Fruit fly (Drosophila melanogaster): ENCODE data around the gene mol.
A peak's percentile ranks its signal among the peaks of the same experiment; 100 is the strongest.

mol gene

dm6 chr2L:14997370-14997769, at the start of gene mol (continued):
- TF ChIP-seq CG6276 (GFP tag; optimal IDR thresholded peaks at IDR 0.05) (no peak), Blimp-1 (GFP tag; optimal IDR thresholded peaks at IDR 0.05) (peak; percentile 24), Eip93F (GFP tag; optimal IDR thresholded peaks at IDR 0.05) (no peak), CG3919 (GFP tag; optimal IDR thresholded peaks at IDR 0.05) (no peak), Sox15 (GFP tag; optimal IDR thresholded peaks at IDR 0.05) (no peak), CG31627 (GFP tag; optimal IDR thresholded peaks at IDR 0.05) (no peak), CG11294 (GFP tag; IDR thresholded peaks at IDR 0.05) (no peak)

- TF ChIP-seq Eip78C (GFP tag) (no peak), CG3032 (tag; optimal IDR thresholded peaks at IDR 0.05) (no peak), salr (GFP tag; optimal IDR thresholded peaks at IDR 0.05) (no peak), CG8119 (GFP tag; IDR thresholded peaks at IDR 0.05) (no peak), CG34406 (GFP tag; optimal IDR thresholded peaks at IDR 0.05) (no peak), Blimp-1 (GFP tag; optimal IDR thresholded peaks at IDR 0.05) (no peak), CG31627 (GFP tag; optimal IDR thresholded peaks at IDR 0.05) (no peak), dsx (GFP tag; optimal IDR thresholded peaks at IDR 0.05; ENCODE audit: poor library complexity, severe bottlenecking) (no peak), CG6792 (GFP tag; optimal IDR thresholded peaks at IDR 0.05) (no peak), CG9139 (GFP tag; optimal IDR thresholded peaks at IDR 0.05) (no peak), Ets96B (tag; optimal IDR thresholded peaks at IDR 0.05) (no peak), CG32006 (GFP tag; optimal IDR thresholded peaks at IDR 0.05) (no peak), OdsH (GFP tag; optimal IDR thresholded peaks at IDR 0.05) (no peak), Hr4 (GFP tag; optimal IDR thresholded peaks at IDR 0.05) (no peak)
These were observed 46.4 kb upstream of the mol start for dm6 chr2L:15043718-15044117.

- TF ChIP-seq CG3032 (tag; optimal IDR thresholded peaks at IDR 0.05): peak; percentile 28
- peak; percentile 43 for TF ChIP-seq lz (GFP tag; optimal IDR thresholded peaks at IDR 0.05)
- TF ChIP-seq CG31627 (GFP tag; optimal IDR thresholded peaks at IDR 0.05): peak; percentile 16
- no peak for TF ChIP-seq Gug (GFP tag; IDR thresholded peaks at IDR 0.05)
- TF ChIP-seq CG6854 (GFP tag; optimal IDR thresholded peaks at IDR 0.05): peak; percentile 55
- peak; percentile 23 for TF ChIP-seq esn (GFP tag; optimal IDR thresholded peaks at IDR 0.05)
- peak; percentile 44; the same call in 1 of the 3 replicates for TF ChIP-seq CG6163 (GFP tag; IDR thresholded peaks at IDR 0.05)
- TF ChIP-seq cyc (GFP tag; optimal IDR thresholded peaks at IDR 0.05): peak; percentile 43
- no peak for TF ChIP-seq Sox102F (GFP tag; optimal IDR thresholded peaks at IDR 0.05)
- no peak for TF ChIP-seq CG4318 (GFP tag; optimal IDR thresholded peaks at IDR 0.05)
These were observed 42.0 kb upstream of the mol start for dm6 chr2L:15039309-15039772.

dm6 chr2L:15038339-15039308, 41.3 kb upstream of the mol start, which contains the start of gene CIAPIN1:
TSS of gene CIAPIN1 (minus strand) at chr2L:15038861.
- peak; percentile 8 for TF ChIP-seq Eip78C (GFP tag)
- TF ChIP-seq svp (GFP tag): no peak
- TF ChIP-seq CG10669 (GFP tag; optimal IDR thresholded peaks at IDR 0.05): no peak

- TF ChIP-seq Sox102F (GFP tag; optimal IDR thresholded peaks at IDR 0.05): no peak
- TF ChIP-seq CG3032 (tag; optimal IDR thresholded peaks at IDR 0.05): no peak
- no peak for TF ChIP-seq CG4318 (GFP tag; optimal IDR thresholded peaks at IDR 0.05)
- no peak for TF ChIP-seq Met (GFP tag; optimal IDR thresholded peaks at IDR 0.05)
- TF ChIP-seq Ets96B (tag; optimal IDR thresholded peaks at IDR 0.05): no peak
- TF ChIP-seq CG8119 (GFP tag; IDR thresholded peaks at IDR 0.05): no peak
- TF ChIP-seq topi (GFP tag; optimal IDR thresholded peaks at IDR 0.05): no peak
- no peak for TF ChIP-seq CG8319 (GFP tag; optimal IDR thresholded peaks at IDR 0.05)
- no peak for TF ChIP-seq Smox (GFP tag; optimal IDR thresholded peaks at IDR 0.05)
- no peak for TF ChIP-seq CG9139 (GFP tag; optimal IDR thresholded peaks at IDR 0.05)
- no peak for TF ChIP-seq Lpt (GFP tag; optimal IDR thresholded peaks at IDR 0.05)
- no peak for TF ChIP-seq Hr39 (GFP tag; optimal IDR thresholded peaks at IDR 0.05)
- no peak for TF ChIP-seq pdm3 (GFP tag; optimal IDR thresholded peaks at IDR 0.05)
- no peak for TF ChIP-seq Ets21C (GFP tag; optimal IDR thresholded peaks at IDR 0.05)
These were observed 38.0 kb upstream of the mol start, which contains the start of gene yellow-c for dm6 chr2L:15035366-15035765. TSS of gene yellow-c (plus strand) at chr2L:15035394.

Measured in whole organism, prepupa.